Worm (Caenorhabditis elegans) whole organism, L3 larva: ENCODE results near the gene nspg-13.
A peak's percentile ranks its signal among the peaks of the same experiment; 100 is the strongest.

Experiments used
- ZK546.5 ChIP-seq: sonication (generic microtip); optimal IDR thresholded peaks from 2 replicates; lab custom pipeline; 2017; ENCODE audit warnings: missing biosample characterization, missing genetic modification characterization
- ama-1 ChIP-seq: fragments of 150-350 bp; optimal IDR thresholded peaks from 2 replicates; lab custom pipeline; 2018
- ceh-16 ChIP-seq: sonication (generic microtip); optimal IDR thresholded peaks from 2 replicates; lab custom pipeline; 2017; ENCODE audit warnings: missing biosample characterization, missing genetic modification characterization
- ceh-82 ChIP-seq: fragments of 150-350 bp; optimal IDR thresholded peaks from 2 replicates; lab custom pipeline; 2014; ENCODE audit warnings: missing biosample characterization, missing genetic modification characterization
- daf-12 ChIP-seq: fragments of 150-350 bp; optimal IDR thresholded peaks from 2 replicates; lab custom pipeline; 2014; ENCODE audit warnings: missing biosample characterization, missing genetic modification reagents, missing genetic modification characterization
- egl-27 ChIP-seq: sonication (generic microtip); optimal IDR thresholded peaks from 4 replicates; lab custom pipeline; 2017; ENCODE audit warnings: missing biosample characterization, missing genetic modification reagents, missing genetic modification characterization
- egl-5 ChIP-seq: fragments of 150-350 bp; optimal IDR thresholded peaks from 2 replicates; lab custom pipeline; 2017; ENCODE audit warnings: missing biosample characterization, missing genetic modification reagents, missing genetic modification characterization, inconsistent platforms
- elt-1 ChIP-seq: fragments of 150-350 bp; optimal IDR thresholded peaks from 2 replicates; lab custom pipeline; 2014; ENCODE audit warnings: missing biosample characterization, missing genetic modification characterization
- elt-2 ChIP-seq: sonication (generic microtip); optimal IDR thresholded peaks from 2 replicates; lab custom pipeline; 2016; ENCODE audit warnings: missing genetic modification reagents, mild to moderate bottlenecking, missing genetic modification characterization, missing compliant biosample characterization
- elt-3 ChIP-seq, 3 experiments: fragments of 150-350 bp in 1 of 3; sonication (generic microtip) in 2 of 3; optimal IDR thresholded peaks; 2 replicates in 2 of 3; 4 replicates in 1 of 3; lab custom pipeline; 2014 to 2017; ENCODE audit warnings: missing biosample characterization in 3 of 3, missing genetic modification characterization in 3 of 3
- fkh-2 ChIP-seq: fragments of 150-350 bp; optimal IDR thresholded peaks from 2 replicates; lab custom pipeline; 2014; ENCODE audit warnings: missing biosample characterization, missing genetic modification reagents, missing genetic modification characterization
- fos-1 ChIP-seq: fragments of 150-350 bp; optimal IDR thresholded peaks from 2 replicates; lab custom pipeline; 2014; ENCODE audit warnings: missing biosample characterization, missing genetic modification characterization
- jun-1 ChIP-seq: fragments of 150-350 bp; optimal IDR thresholded peaks from 2 replicates; lab custom pipeline; 2014; ENCODE audit warnings: missing biosample characterization, missing genetic modification reagents, missing genetic modification characterization
- lin-15B ChIP-seq: fragments of 150-350 bp; optimal IDR thresholded peaks from 2 replicates; lab custom pipeline; 2014; ENCODE audit warnings: missing biosample characterization, missing genetic modification characterization
- lin-39 ChIP-seq: fragments of 150-350 bp; optimal IDR thresholded peaks from 2 replicates; lab custom pipeline; 2018; ENCODE audit warnings: missing biosample characterization, missing genetic modification reagents, missing genetic modification characterization
- mdl-1 ChIP-seq: fragments of 150-350 bp; optimal IDR thresholded peaks from 2 replicates; lab custom pipeline; 2014; ENCODE audit warnings: missing biosample characterization, missing genetic modification characterization
- nfya-1 ChIP-seq: sonication (generic microtip); optimal IDR thresholded peaks from 2 replicates; lab custom pipeline; 2017; ENCODE audit warnings: missing genetic modification characterization, mild to moderate bottlenecking, missing compliant biosample characterization, antibody characterized with exemption, moderate library complexity; ENCODE audit not compliant: insufficient read depth
- nhr-11 ChIP-seq: fragments of 150-350 bp; optimal IDR thresholded peaks from 2 replicates; lab custom pipeline; 2014; ENCODE audit warnings: missing biosample characterization, missing genetic modification characterization
- nhr-23 ChIP-seq: fragments of 150-350 bp; optimal IDR thresholded peaks from 2 replicates; lab custom pipeline; 2014; ENCODE audit warnings: missing biosample characterization, missing genetic modification reagents, missing genetic modification characterization
- nhr-237 ChIP-seq: fragments of 150-350 bp; optimal IDR thresholded peaks from 2 replicates; lab custom pipeline; 2014; ENCODE audit warnings: missing biosample characterization, missing genetic modification characterization
- nhr-25 ChIP-seq: sonication (generic microtip); optimal IDR thresholded peaks from 2 replicates; lab custom pipeline; 2017; ENCODE audit warnings: missing biosample characterization, missing genetic modification characterization
- nhr-76 ChIP-seq: fragments of 150-350 bp; sonication (generic microtip); optimal IDR thresholded peaks from 5 replicates; lab custom pipeline; 2014; ENCODE audit warnings: missing biosample characterization, missing genetic modification characterization
- nhr-77 ChIP-seq: fragments of 150-350 bp; optimal IDR thresholded peaks from 2 replicates; lab custom pipeline; 2014; ENCODE audit warnings: missing biosample characterization, missing genetic modification characterization
- pha-4 ChIP-seq: fragments of 150-350 bp; optimal IDR thresholded peaks from 2 replicates; lab custom pipeline; 2014; ENCODE audit warnings: missing biosample characterization, missing genetic modification reagents, missing genetic modification characterization
- pqm-1 ChIP-seq: fragments of 150-350 bp; optimal IDR thresholded peaks from 2 replicates; lab custom pipeline; 2017; ENCODE audit warnings: missing biosample characterization, missing genetic modification characterization, inconsistent platforms
- sea-2 ChIP-seq: fragments of 150-350 bp; sonication (generic microtip); optimal IDR thresholded peaks from 4 replicates; lab custom pipeline; 2014; ENCODE audit warnings: missing biosample characterization, missing genetic modification reagents, missing genetic modification characterization
- skn-1 ChIP-seq: fragments of 150-350 bp; optimal IDR thresholded peaks from 2 replicates; lab custom pipeline; 2014; ENCODE audit warnings: missing biosample characterization, missing genetic modification characterization
- snpc-4 ChIP-seq: fragments of 150-350 bp; optimal IDR thresholded peaks from 2 replicates; lab custom pipeline; 2014; ENCODE audit warnings: missing biosample characterization, missing genetic modification characterization
- tbx-2 ChIP-seq: sonication (generic microtip); optimal IDR thresholded peaks from 2 replicates; lab custom pipeline; 2016; ENCODE audit warnings: mild to moderate bottlenecking, missing genetic modification characterization, missing compliant biosample characterization
- unc-39 ChIP-seq: sonication (generic microtip); optimal IDR thresholded peaks from 4 replicates; lab custom pipeline; 2017; ENCODE audit warnings: missing biosample characterization, missing genetic modification characterization
- zag-1 ChIP-seq: fragments of 150-350 bp; optimal IDR thresholded peaks from 2 replicates; lab custom pipeline; 2014; ENCODE audit warnings: missing biosample characterization, missing genetic modification characterization
- ztf-11 ChIP-seq: fragments of 150-350 bp; optimal IDR thresholded peaks from 2 replicates; lab custom pipeline; 2014; ENCODE audit warnings: missing biosample characterization, missing genetic modification characterization
- ztf-4 ChIP-seq: fragments of 150-350 bp; optimal IDR thresholded peaks from 2 replicates; lab custom pipeline; 2014; ENCODE audit warnings: missing biosample characterization, missing genetic modification characterization

nspg-13 gene

ce11 chrX:5214790-5215189 lies 40.2 kb upstream of the nspg-13 start:
- no peak for TF ChIP-seq fos-1
- TF ChIP-seq nhr-77, result no peak
- TF ChIP-seq pha-4 (tag; lab: Kevin White, UChicago), result no peak
- TF ChIP-seq ceh-16 (tag; lab: Kevin White, UChicago), result no peak
- TF ChIP-seq nhr-11 (tag; lab: Kevin White, UChicago), result no peak
- TF ChIP-seq sea-2, result no peak

ce11 chrX:5216063-5216462 lies 38.9 kb upstream of the nspg-13 start, which contains the start of gene hrpa-2:
Gene hrpa-2 (plus strand): TSS chrX:5216363.
- TF ChIP-seq ztf-4, result no peak
- TF ChIP-seq ama-1, result no peak
- no peak for TF ChIP-seq egl-5 (tag; lab: Kevin White, UChicago)
- no peak for TF ChIP-seq nfya-1 (tag; lab: Kevin White, UChicago)
- no peak for TF ChIP-seq egl-27 (tag; lab: Kevin White, UChicago)
- no peak for TF ChIP-seq skn-1 (tag; lab: Kevin White, UChicago)
- TF ChIP-seq zag-1 (tag; lab: Kevin White, UChicago), result no peak
- TF ChIP-seq lin-15B (tag; lab: Kevin White, UChicago), result no peak
- no peak for TF ChIP-seq ceh-82 (tag; lab: Kevin White, UChicago)
- TF ChIP-seq nhr-77, result no peak
- TF ChIP-seq ztf-11 (tag; lab: Kevin White, UChicago), result no peak
- TF ChIP-seq, all 47 proteins: peak for 0

- no peak for TF ChIP-seq nhr-23 (tag; lab: Kevin White, UChicago)
- peak; percentile 3 for TF ChIP-seq elt-2 (tag; lab: Kevin White, UChicago)
These were observed 36.7 kb upstream of the nspg-13 start for ce11 chrX:5218323-5218722.

ce11 chrX:5226265-5226664 lies 28.7 kb upstream of the nspg-13 start, which contains the start of gene H28G03.3:
Gene H28G03.3 (minus strand): TSS chrX:5226365.
- no peak for TF ChIP-seq nhr-237 (tag; lab: Kevin White, UChicago)
- no peak for TF ChIP-seq tbx-2 (tag; lab: Kevin White, UChicago)
- no peak for TF ChIP-seq skn-1 (tag; lab: Kevin White, UChicago)
- no peak for TF ChIP-seq ztf-11 (tag; lab: Kevin White, UChicago)
- TF ChIP-seq nhr-77, result no peak

DNA sequence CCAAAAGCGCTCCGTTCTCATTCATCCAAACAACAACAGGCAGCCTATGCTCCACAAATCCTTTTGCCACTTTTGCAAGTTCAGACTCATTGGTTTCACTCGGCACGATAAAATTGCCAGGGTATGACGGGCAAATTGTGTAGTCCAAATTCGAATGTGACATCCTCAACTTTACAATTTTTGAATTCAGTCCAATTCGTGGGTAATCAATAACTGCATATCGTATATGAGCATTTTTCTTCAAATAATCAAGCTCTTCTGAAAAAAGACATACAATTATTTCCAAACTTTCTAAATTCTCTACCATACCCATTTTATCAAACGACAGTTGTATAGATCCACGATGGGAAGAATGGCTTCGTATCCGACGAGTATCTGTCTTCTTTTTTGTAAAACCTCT lies 16.7 kb upstream of the nspg-13 start:
- no peak for TF ChIP-seq nfya-1 (tag; lab: Kevin White, UChicago)
- TF ChIP-seq tbx-2 (tag; lab: Kevin White, UChicago), result no peak
- no peak for TF ChIP-seq ama-1
- no peak for TF ChIP-seq fkh-2 (tag; lab: Kevin White, UChicago)
- TF ChIP-seq mdl-1 (tag; lab: Kevin White, UChicago), result no peak
- TF ChIP-seq lin-39, result no peak
- TF ChIP-seq snpc-4, result no peak
- no peak for TF ChIP-seq nhr-237 (tag; lab: Kevin White, UChicago)
- TF ChIP-seq elt-1 (tag; lab: Kevin White, UChicago), result no peak
- TF ChIP-seq nhr-76, result no peak
- no peak for TF ChIP-seq elt-3 (tag; optimal IDR thresholded peaks at IDR 0.05; lab: Kevin White, UChicago)
- no peak for TF ChIP-seq ceh-82 (tag; lab: Kevin White, UChicago)
- TF ChIP-seq fos-1, result no peak
- TF ChIP-seq unc-39, result no peak
- no peak for TF ChIP-seq zag-1 (tag; lab: Kevin White, UChicago)
- TF ChIP-seq pqm-1 (tag; lab: Kevin White, UChicago), result no peak
- no peak for TF ChIP-seq skn-1 (tag; lab: Kevin White, UChicago)
- no peak for TF ChIP-seq daf-12 (tag; lab: Kevin White, UChicago)
- no peak for TF ChIP-seq egl-5 (tag; lab: Kevin White, UChicago)
- no peak for TF ChIP-seq lin-15B (tag; lab: Kevin White, UChicago)
- TF ChIP-seq, all 47 proteins: peak for 0

DNA sequence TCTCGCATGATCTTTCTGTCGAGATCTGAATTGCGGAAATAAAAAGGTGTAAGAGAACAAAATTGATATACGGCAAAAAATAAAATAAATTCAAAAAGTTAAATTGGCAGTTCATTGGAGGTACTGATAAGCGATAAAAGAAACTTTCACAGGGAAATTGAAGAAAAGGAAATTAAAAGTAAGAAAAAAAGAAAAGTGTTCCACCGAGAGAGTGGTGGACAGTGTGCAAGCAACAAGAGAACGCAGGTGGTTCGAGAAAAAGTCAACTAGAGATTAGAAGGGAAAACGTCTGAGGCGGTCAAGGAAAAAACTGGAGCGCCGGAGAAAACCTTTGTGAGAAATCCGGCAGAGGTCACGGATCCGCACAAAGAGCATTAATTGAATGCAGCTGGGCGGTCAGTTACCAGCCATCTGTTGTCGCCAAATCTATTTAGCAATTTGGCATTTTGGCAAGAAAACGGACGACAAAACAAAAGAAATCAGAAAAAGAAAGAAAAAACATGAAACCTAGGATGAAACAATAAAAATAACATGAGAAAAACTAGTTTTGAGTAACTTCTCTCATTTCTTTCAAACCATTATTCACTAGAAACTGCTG lies 11.5 kb upstream of the nspg-13 start, which contains the start of gene mtm-5:
Gene mtm-5 (minus strand): TSS at position 27 of the 598 bp plus-strand sequence.
- TF ChIP-seq nhr-76 (no peak), nhr-25 (no peak), jun-1 (no peak), fos-1 (no peak), ZK546.5 (tag; lab: Kevin White, UChicago) (no peak), elt-2 (tag; lab: Kevin White, UChicago) (peak; percentile 68), nhr-23 (tag; lab: Kevin White, UChicago) (peak; percentile 1)
- TF ChIP-seq, all 47 proteins: peak for 2
